Fruit fly (Drosophila melanogaster) whole organism, embryonic: Measurements from ENCODE around the gene PAN3.

Experiments used
- Abd-B ChIP-seq: fragments of 200-800 bp; sonication (Bioruptor generic); optimal IDR thresholded peaks from 2 replicates; lab custom pipeline; 2018; ENCODE audit warnings: missing biosample characterization, mild to moderate bottlenecking, missing genetic modification characterization, moderate library complexity
- Asciz ChIP-seq: fragments of 200-800 bp; sonication (Bioruptor generic); optimal IDR thresholded peaks from 2 replicates; lab custom pipeline; 2017; ENCODE audit warnings: missing biosample characterization, mild to moderate bottlenecking, missing genetic modification characterization, missing genetic modification reagents
- CG10267 ChIP-seq: fragments of 200-800 bp; sonication (Bioruptor generic); optimal IDR thresholded peaks from 2 replicates; lab custom pipeline; 2018; ENCODE audit warnings: missing biosample characterization, mild to moderate bottlenecking, missing genetic modification characterization, moderate library complexity
- CG11093 ChIP-seq: fragments of 200-800 bp; sonication (Bioruptor generic); IDR thresholded peaks from 3 replicates; pipeline ENCODE4 v1.3.6; 2022; ENCODE audit warnings: missing biosample characterization, missing genetic modification characterization
- CG12299 ChIP-seq: fragments of 200-800 bp; sonication (Bioruptor generic); optimal IDR thresholded peaks from 2 replicates; lab custom pipeline; 2018; ENCODE audit warnings: missing biosample characterization, mild to moderate bottlenecking, missing genetic modification characterization
- CG12769 ChIP-seq: fragments of 200-800 bp; sonication (Bioruptor generic); optimal IDR thresholded peaks from 2 replicates; lab custom pipeline; 2019; ENCODE audit warnings: missing biosample characterization, mild to moderate bottlenecking, missing genetic modification characterization, moderate library complexity
- CG12942 ChIP-seq: fragments of 200-800 bp; sonication (Bioruptor generic); optimal IDR thresholded peaks from 3 replicates; lab custom pipeline; 2016; ENCODE audit warnings: missing biosample characterization, missing genetic modification characterization
- CG13123 ChIP-seq: fragments of 200-800 bp; sonication (Bioruptor generic); optimal IDR thresholded peaks from 2 replicates; lab custom pipeline; 2016; ENCODE audit warnings: missing biosample characterization, missing genetic modification characterization
- CG13287 ChIP-seq: fragments of 200-800 bp; sonication (Bioruptor generic); IDR thresholded peaks from 2 replicates; pipeline ENCODE4 v1.3.6; 2022; ENCODE audit warnings: missing biosample characterization, missing genetic modification characterization; ENCODE audit not compliant: partially characterized antibody
- CG15601 ChIP-seq: fragments of 200-800 bp; sonication (Bioruptor generic); optimal IDR thresholded peaks from 3 replicates; lab custom pipeline; 2019; ENCODE audit warnings: missing biosample characterization, mild to moderate bottlenecking, missing genetic modification characterization, moderate library complexity
- CG1603 ChIP-seq: fragments of 200-800 bp; sonication (Bioruptor generic); optimal IDR thresholded peaks from 2 replicates; lab custom pipeline; 2019; ENCODE audit warnings: missing biosample characterization, mild to moderate bottlenecking, missing genetic modification characterization, moderate library complexity
- CG16813 ChIP-seq: fragments of 200-800 bp; sonication (Bioruptor generic); IDR thresholded peaks from 3 replicates; pipeline ENCODE4 v1.3.6; 2022; ENCODE audit warnings: missing biosample characterization, missing genetic modification characterization; ENCODE audit not compliant: partially characterized antibody
- CG18764 ChIP-seq: fragments of 200-800 bp; sonication (Bioruptor generic); optimal IDR thresholded peaks from 3 replicates; lab custom pipeline; 2016; ENCODE audit warnings: missing biosample characterization, missing genetic modification characterization
- CG2129 ChIP-seq: fragments of 200-800 bp; sonication (Bioruptor generic); IDR thresholded peaks from 2 replicates; pipeline ENCODE4 v1.3.6; 2022; ENCODE audit warnings: missing biosample characterization, missing genetic modification characterization; ENCODE audit not compliant: partially characterized antibody
- CG31441 ChIP-seq: fragments of 200-800 bp; sonication (Bioruptor generic); IDR thresholded peaks from 2 replicates; pipeline ENCODE4 v1.3.6; 2022; ENCODE audit warnings: missing biosample characterization, missing genetic modification characterization
- CG32772 ChIP-seq: fragments of 200-800 bp; sonication (Bioruptor generic); IDR thresholded peaks from 2 replicates; pipeline ENCODE4 v1.3.6; 2022; ENCODE audit warnings: missing biosample characterization, missing genetic modification characterization
- CG3995 ChIP-seq: fragments of 200-800 bp; sonication (Bioruptor generic); optimal IDR thresholded peaks from 3 replicates; lab custom pipeline; 2016; ENCODE audit warnings: missing biosample characterization, missing genetic modification characterization
- CG5245 ChIP-seq: fragments of 200-800 bp; sonication (Bioruptor generic); optimal IDR thresholded peaks from 3 replicates; lab custom pipeline; 2016; ENCODE audit warnings: missing biosample characterization, missing genetic modification characterization
- CG6813 ChIP-seq: fragments of 200-800 bp; sonication (Bioruptor generic); optimal IDR thresholded peaks from 2 replicates; lab custom pipeline; 2017; ENCODE audit warnings: missing biosample characterization, missing genetic modification characterization, mild to moderate bottlenecking, moderate library complexity, missing genetic modification reagents
- CG7786 ChIP-seq: fragments of 200-800 bp; sonication (Bioruptor generic); optimal IDR thresholded peaks from 2 replicates; lab custom pipeline; 2016; ENCODE audit warnings: missing biosample characterization, missing genetic modification characterization
- CG7987 ChIP-seq: fragments of 200-800 bp; sonication (Bioruptor generic); optimal IDR thresholded peaks from 2 replicates; lab custom pipeline; 2018; ENCODE audit warnings: missing biosample characterization, mild to moderate bottlenecking, missing genetic modification characterization, moderate library complexity
- CG9437 ChIP-seq: fragments of 200-800 bp; sonication (Bioruptor generic); optimal IDR thresholded peaks from 2 replicates; lab custom pipeline; 2018; ENCODE audit warnings: missing biosample characterization, mild to moderate bottlenecking, missing genetic modification characterization
- CG9817 ChIP-seq: fragments of 200-800 bp; sonication (Bioruptor generic); optimal IDR thresholded peaks from 2 replicates; lab custom pipeline; 2018; ENCODE audit warnings: missing biosample characterization, mild to moderate bottlenecking, missing genetic modification characterization, moderate library complexity
- CrebB ChIP-seq: fragments of 200-800 bp; sonication (Bioruptor generic); optimal IDR thresholded peaks from 3 replicates; lab custom pipeline; 2018; ENCODE audit warnings: missing biosample characterization, mild to moderate bottlenecking, missing genetic modification characterization
- Dbx ChIP-seq: fragments of 200-800 bp; sonication (Bioruptor generic); IDR thresholded peaks from 3 replicates; pipeline ENCODE4 v1.3.6; 2022; ENCODE audit warnings: missing biosample characterization, missing genetic modification characterization
- Elba2 ChIP-seq: fragments of 200-800 bp; sonication (Bioruptor generic); optimal IDR thresholded peaks from 3 replicates; lab custom pipeline; 2016; ENCODE audit warnings: missing biosample characterization, missing genetic modification characterization
- Hmr ChIP-seq: fragments of 200-800 bp; sonication (Bioruptor generic); optimal IDR thresholded peaks from 3 replicates; lab custom pipeline; 2017; ENCODE audit warnings: mild to moderate bottlenecking, missing biosample characterization, missing genetic modification reagents, missing genetic modification characterization
- Kr ChIP-seq: fragments of 200-800 bp; sonication (Bioruptor generic); optimal IDR thresholded peaks from 2 replicates; lab custom pipeline; 2017; ENCODE audit warnings: missing biosample characterization, mild to moderate bottlenecking, missing genetic modification characterization
- Lhr ChIP-seq: fragments of 200-800 bp; sonication (Bioruptor generic); optimal IDR thresholded peaks from 3 replicates; lab custom pipeline; 2017; ENCODE audit warnings: mild to moderate bottlenecking, missing biosample characterization, missing genetic modification reagents, missing genetic modification characterization
- NC2β ChIP-seq: fragments of 200-800 bp; sonication (Bioruptor generic); optimal IDR thresholded peaks from 2 replicates; lab custom pipeline; 2016; ENCODE audit warnings: missing biosample characterization, missing genetic modification characterization
- PHDP ChIP-seq: fragments of 200-800 bp; sonication (Bioruptor generic); optimal IDR thresholded peaks from 3 replicates; lab custom pipeline; 2018; ENCODE audit warnings: missing biosample characterization, mild to moderate bottlenecking, missing genetic modification characterization, moderate library complexity
- Rfx ChIP-seq: fragments of 200-800 bp; sonication (Bioruptor generic); IDR thresholded peaks from 2 replicates; pipeline ENCODE4 v1.3.6; 2022; ENCODE audit warnings: missing biosample characterization, missing genetic modification characterization
- ab ChIP-seq: fragments of 200-800 bp; sonication (Bioruptor generic); optimal IDR thresholded peaks from 2 replicates; lab custom pipeline; 2016; ENCODE audit warnings: missing biosample characterization, missing genetic modification characterization
- al ChIP-seq: fragments of 200-800 bp; sonication (Bioruptor generic); IDR thresholded peaks from 2 replicates; pipeline ENCODE4 v1.3.6; 2022; ENCODE audit warnings: missing biosample characterization, missing genetic modification characterization
- ash1 ChIP-seq: fragments of 200-800 bp; sonication (Bioruptor generic); optimal IDR thresholded peaks from 2 replicates; lab custom pipeline; 2018; ENCODE audit warnings: missing biosample characterization, mild to moderate bottlenecking, missing genetic modification characterization
- bab2 ChIP-seq: fragments of 200-800 bp; sonication (Bioruptor generic); optimal IDR thresholded peaks from 2 replicates; lab custom pipeline; 2016; ENCODE audit warnings: missing biosample characterization, missing genetic modification characterization
- cad ChIP-seq: fragments of >200 bp; optimal IDR thresholded peaks from 2 replicates; lab custom pipeline; 2017; ENCODE audit warnings: missing biosample characterization, missing genetic modification characterization
- dan ChIP-seq: fragments of 200-800 bp; sonication (Bioruptor generic); IDR thresholded peaks from 2 replicates; pipeline ENCODE4 v1.3.6; 2022; ENCODE audit warnings: missing biosample characterization, missing genetic modification characterization
- eyg ChIP-seq: fragments of 200-800 bp; sonication (Bioruptor generic); optimal IDR thresholded peaks from 3 replicates; lab custom pipeline; 2016; ENCODE audit warnings: missing biosample characterization, missing genetic modification characterization
- fd96Cb ChIP-seq: fragments of 200-800 bp; sonication (Bioruptor generic); optimal IDR thresholded peaks from 2 replicates; lab custom pipeline; 2018; ENCODE audit warnings: missing biosample characterization, mild to moderate bottlenecking, missing genetic modification characterization, moderate library complexity
- grn ChIP-seq: fragments of 200-800 bp; sonication (Bioruptor generic); optimal IDR thresholded peaks from 3 replicates; lab custom pipeline; 2017; ENCODE audit warnings: missing biosample characterization, missing genetic modification characterization
- ken ChIP-seq: fragments of 200-800 bp; sonication (Bioruptor generic); IDR thresholded peaks from 3 replicates; pipeline ENCODE4 v1.3.6; 2022; ENCODE audit warnings: missing biosample characterization, missing genetic modification characterization
- p53 ChIP-seq: fragments of 200-800 bp; sonication (Bioruptor generic); optimal IDR thresholded peaks from 2 replicates; lab custom pipeline; 2016; ENCODE audit warnings: missing biosample characterization, missing genetic modification characterization
- pan ChIP-seq, 4 experiments: fragments of >200 bp in 3 of 4; fragments of 200-800 bp in 1 of 4; sonication (Bioruptor generic) in 1 of 4; optimal IDR thresholded peaks in 3 of 4; IDR thresholded peaks in 1 of 4; 2 replicates each; pipeline versions ENCODE4 v1.3.6 to Lab custom; 2017 to 2022; ENCODE audit warnings: missing biosample characterization in 2 of 4, missing genetic modification characterization in 2 of 4, mixed read lengths in 1 of 4
- salm ChIP-seq: fragments of 200-800 bp; sonication (Bioruptor generic); optimal IDR thresholded peaks from 2 replicates; lab custom pipeline; 2018; ENCODE audit warnings: missing biosample characterization, mild to moderate bottlenecking, missing genetic modification characterization
- sc ChIP-seq, 3 experiments: fragments of >200 bp in 2 of 3; fragments of 200-800 bp in 1 of 3; sonication (Bioruptor generic) in 1 of 3; optimal IDR thresholded peaks; 2 replicates in 2 of 3; 3 replicates in 1 of 3; lab custom pipeline; 2017; ENCODE audit warnings: mild to moderate bottlenecking in 1 of 3, missing biosample characterization in 1 of 3, missing genetic modification characterization in 1 of 3, missing genetic modification reagents in 1 of 3
- sens ChIP-seq: fragments of 200-800 bp; sonication (Bioruptor generic); peaks from one replicate; lab custom pipeline; 2016; ENCODE audit warnings: missing biosample characterization, missing genetic modification characterization
- sima ChIP-seq: fragments of 200-800 bp; sonication (Bioruptor generic); optimal IDR thresholded peaks from 2 replicates; lab custom pipeline; 2016; ENCODE audit warnings: missing biosample characterization, missing genetic modification characterization

PAN3 gene

DNA sequence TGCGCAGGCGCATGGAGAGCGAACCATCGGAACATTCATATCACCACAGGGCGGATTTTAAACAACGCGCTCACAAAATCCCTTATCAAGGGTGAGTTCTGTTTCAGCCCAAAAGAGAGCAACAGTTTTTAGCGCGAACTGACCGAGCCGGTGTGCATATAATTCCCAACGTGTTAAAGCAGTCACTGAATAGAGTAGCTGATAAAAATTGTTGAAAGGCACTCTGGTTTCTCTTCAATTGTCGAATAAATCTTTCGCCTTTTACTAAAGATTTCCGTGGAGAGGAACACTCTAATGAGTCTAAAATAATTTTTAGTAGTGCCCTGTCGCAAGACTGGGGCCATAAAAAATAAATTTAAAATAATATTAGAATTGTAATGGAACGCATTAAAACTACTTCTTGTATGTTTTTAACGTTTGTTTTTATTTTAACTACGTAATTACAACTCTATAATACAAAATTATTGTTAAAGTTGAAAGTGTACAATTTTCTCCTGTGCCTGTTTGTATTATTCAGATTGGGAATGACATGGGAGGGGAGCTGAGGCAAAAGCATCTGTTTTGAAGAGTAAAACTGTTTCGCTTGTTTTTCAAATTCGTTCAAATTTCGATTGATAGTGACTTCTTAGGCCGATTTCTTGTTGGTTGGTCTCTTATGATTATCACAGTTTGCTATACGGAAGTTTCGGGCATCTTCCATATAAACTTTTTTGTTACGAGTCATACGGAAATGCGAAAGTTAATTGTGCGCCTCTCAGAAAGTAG is 19.8 kb downstream of the PAN3 start (continued):
- TF ChIP-seq CG3995 (GFP tag; lab: Kevin White, UChicago) (no peak), grn (GFP tag; lab: Kevin White, UChicago) (peak; percentile 31), CG10267 (no peak), Abd-B (no peak), p53 (GFP tag; lab: Kevin White, UChicago) (no peak), PHDP (tag; lab: Kevin White, UChicago) (peak; percentile 34), al (no peak), CG32772 (peak; percentile 25; the same call in 1 of the 2 replicates), bab2 (GFP tag; lab: Kevin White, UChicago) (no peak), Lhr (GFP tag; lab: Kevin White, UChicago) (no peak), ab (GFP tag; lab: Kevin White, UChicago) (no peak), Hmr (GFP tag; lab: Kevin White, UChicago) (peak; percentile 43), Rfx (GFP tag; lab: Robert Waterston, UW) (peak; percentile 52; the same call in 1 of the 2 replicates), CG15601 (tag; lab: Kevin White, UChicago) (peak; percentile 81), CG1603 (peak; percentile 42), CrebB (tag; lab: Kevin White, UChicago) (no peak), Dbx (GFP tag; lab: Robert Waterston, UW) (peak; percentile 71; the same call in 2 of the 3 replicates), sc (optimal IDR thresholded peaks at IDR 0.05; lab: Kevin White, UChicago) (no peak), sc (GFP tag; optimal IDR thresholded peaks at IDR 0.05; lab: Kevin White, UChicago) (no peak), CG12769 (tag; lab: Kevin White, UChicago) (no peak), salm (tag; lab: Kevin White, UChicago) (no peak), fd96Cb (tag; lab: Kevin White, UChicago) (peak; percentile 27), CG2129 (GFP tag; lab: Robert Waterston, UW) (no peak), CG12299 (tag; lab: Kevin White, UChicago) (no peak), CG31441 (no peak; the same call in 1 of the 2 replicates), sima (no peak), sens (peak; percentile 89), NC2β (GFP tag; lab: Kevin White, UChicago) (peak; percentile 64), CG6813 (GFP tag; lab: Kevin White, UChicago) (no peak), ken (GFP tag; lab: Robert Waterston, UW) (peak; percentile 59; the same call in 1 of the 3 replicates), CG18764 (GFP tag; lab: Kevin White, UChicago) (peak; percentile 49), cad (GFP tag; lab: Kevin White, UChicago) (no peak), CG5245 (GFP tag; lab: Kevin White, UChicago) (no peak), dan (GFP tag; lab: Robert Waterston, UW) (no peak), CG9817 (tag; lab: Kevin White, UChicago) (no peak), eyg (GFP tag; lab: Kevin White, UChicago) (no peak), Elba2 (GFP tag; lab: Kevin White, UChicago) (no peak), CG13287 (GFP tag; lab: Robert Waterston, UW) (peak; percentile 55; the same call in 1 of the 2 replicates), CG7786 (GFP tag; lab: Kevin White, UChicago) (peak; percentile 53), CG9437 (GFP tag; lab: Kevin White, UChicago) (no peak), Asciz (GFP tag; lab: Kevin White, UChicago) (peak; percentile 40), CG16813 (GFP tag; lab: Robert Waterston, UW) (no peak; the same call in 2 of the 3 replicates), CG7987 (no peak), pan (optimal IDR thresholded peaks at IDR 0.05; lab: Kevin White, UChicago) (no peak), pan (GFP tag; optimal IDR thresholded peaks at IDR 0.05 in 1 of 2, IDR thresholded peaks at IDR 0.05 in 1 of 2) (peak in 1 of 2 experiments; percentile 42), CG13123 (GFP tag; lab: Kevin White, UChicago) (no peak), CG12942 (GFP tag; lab: Kevin White, UChicago) (no peak), Kr (GFP tag; lab: Kevin White, UChicago) (no peak), CG11093 (GFP tag; lab: Robert Waterston, UW) (no peak; the same call in 2 of the 3 replicates), ash1 (no peak)
